Fruit fly (Drosophila melanogaster) whole organism, embryonic: ENCODE measurements around the gene CG8149.

Source experiments
- B-H2 ChIP-seq: fragments of 200-800 bp; sonication (Bioruptor generic); optimal IDR thresholded peaks from 2 replicates; lab custom pipeline; 2018; ENCODE audit warnings: missing biosample characterization, mild to moderate bottlenecking, missing genetic modification characterization
- CG12659 ChIP-seq: fragments of 200-800 bp; sonication (Bioruptor generic); optimal IDR thresholded peaks from 3 replicates; lab custom pipeline; 2017; ENCODE audit warnings: mild to moderate bottlenecking, missing biosample characterization, missing genetic modification reagents, missing genetic modification characterization
- CG13894 ChIP-seq: fragments of 200-800 bp; sonication (Bioruptor generic); optimal IDR thresholded peaks from 3 replicates; lab custom pipeline; 2018; ENCODE audit warnings: missing biosample characterization, mild to moderate bottlenecking, missing genetic modification characterization, moderate library complexity
- CG15479 ChIP-seq: fragments of 200-800 bp; sonication (Bioruptor generic); optimal IDR thresholded peaks from 3 replicates; lab custom pipeline; 2019; ENCODE audit warnings: missing biosample characterization, mild to moderate bottlenecking, missing genetic modification characterization, moderate library complexity
- CG17612 ChIP-seq: fragments of 200-800 bp; sonication (Bioruptor generic); IDR thresholded peaks from 2 replicates; pipeline ENCODE4 v1.3.6; 2022; ENCODE audit warnings: missing biosample characterization, missing genetic modification characterization
- CG1792 ChIP-seq: fragments of 200-800 bp; sonication (Bioruptor generic); optimal IDR thresholded peaks from 2 replicates; lab custom pipeline; 2016; ENCODE audit warnings: missing biosample characterization, missing genetic modification characterization
- CG4360 ChIP-seq: fragments of 200-800 bp; sonication (Bioruptor generic); IDR thresholded peaks from 2 replicates; pipeline ENCODE4 v1.3.6; 2022; ENCODE audit warnings: missing biosample characterization, missing genetic modification characterization
- CG6813 ChIP-seq: fragments of 200-800 bp; sonication (Bioruptor generic); optimal IDR thresholded peaks from 2 replicates; lab custom pipeline; 2017; ENCODE audit warnings: missing biosample characterization, missing genetic modification characterization, mild to moderate bottlenecking, moderate library complexity, missing genetic modification reagents
- CG7372 ChIP-seq: fragments of 200-800 bp; sonication (Bioruptor generic); IDR thresholded peaks from 2 replicates; pipeline ENCODE4 v1.3.6; 2022; ENCODE audit warnings: missing biosample characterization, missing genetic modification characterization
- CG7987 ChIP-seq: fragments of 200-800 bp; sonication (Bioruptor generic); optimal IDR thresholded peaks from 2 replicates; lab custom pipeline; 2018; ENCODE audit warnings: missing biosample characterization, mild to moderate bottlenecking, missing genetic modification characterization, moderate library complexity
- CG8290 ChIP-seq, 3 experiments: fragments of 200-800 bp; sonication (Bioruptor generic); optimal IDR thresholded peaks; 2 replicates each; lab custom pipeline; 2016 to 2019; ENCODE audit warnings: missing biosample characterization in 3 of 3, missing genetic modification characterization in 3 of 3, mild to moderate bottlenecking in 2 of 3, moderate library complexity in 1 of 3
- CG8478 ChIP-seq: fragments of >200 bp; optimal IDR thresholded peaks from 2 replicates; lab custom pipeline; 2018
- D19B ChIP-seq: fragments of 200-800 bp; sonication (Bioruptor generic); optimal IDR thresholded peaks from 2 replicates; lab custom pipeline; 2017; ENCODE audit warnings: missing biosample characterization, mild to moderate bottlenecking, missing genetic modification characterization
- Deaf1 ChIP-seq: fragments of 200-800 bp; optimal IDR thresholded peaks from 3 replicates; lab custom pipeline; 2019; ENCODE audit warnings: missing biosample characterization, mild to moderate bottlenecking, missing genetic modification characterization, moderate library complexity
- Dfd ChIP-seq, 2 experiments: fragments of >200 bp; optimal IDR thresholded peaks; 2 replicates each; lab custom pipeline; 2017; ENCODE audit warnings: missing biosample characterization in 2 of 2, missing genetic modification characterization in 2 of 2
- Dip3 ChIP-seq: fragments of 200-800 bp; sonication (Bioruptor generic); optimal IDR thresholded peaks from 3 replicates; lab custom pipeline; 2016; ENCODE audit warnings: missing biosample characterization, missing genetic modification characterization
- GATAe ChIP-seq: fragments of 200-800 bp; sonication (Bioruptor generic); conservative IDR thresholded peaks from 2 replicates; pipeline ENCODE4 v1.3.6; 2022; ENCODE audit warnings: missing biosample characterization, missing genetic modification characterization
- Hey ChIP-seq: fragments of 200-800 bp; sonication (Bioruptor generic); optimal IDR thresholded peaks from 3 replicates; lab custom pipeline; 2018; ENCODE audit warnings: missing biosample characterization, mild to moderate bottlenecking, missing genetic modification characterization
- HmgZ ChIP-seq: fragments of 200-800 bp; sonication (Bioruptor generic); optimal IDR thresholded peaks from 2 replicates; lab custom pipeline; 2018; ENCODE audit warnings: missing biosample characterization, mild to moderate bottlenecking, missing genetic modification characterization
- Hr3 ChIP-seq: fragments of 200-800 bp; sonication (Bioruptor generic); optimal IDR thresholded peaks from 3 replicates; lab custom pipeline; 2016; ENCODE audit warnings: missing biosample characterization, missing genetic modification characterization
- Med ChIP-seq: fragments of 200-800 bp; sonication (Bioruptor generic); peaks from one replicate; lab custom pipeline; 2016; ENCODE audit warnings: missing biosample characterization, missing genetic modification characterization, mild to moderate bottlenecking, inconsistent platforms, moderate library complexity
- NK7.1 ChIP-seq: fragments of 200-800 bp; sonication (Bioruptor generic); optimal IDR thresholded peaks from 3 replicates; lab custom pipeline; 2016; ENCODE audit warnings: missing biosample characterization, missing genetic modification characterization
- ac ChIP-seq: fragments of 200-800 bp; sonication (Bioruptor generic); optimal IDR thresholded peaks from 3 replicates; lab custom pipeline; 2017; ENCODE audit warnings: missing biosample characterization, mild to moderate bottlenecking, missing genetic modification characterization
- ase ChIP-seq: fragments of 200-800 bp; sonication (Bioruptor generic); IDR thresholded peaks from 3 replicates; pipeline ENCODE4 v1.3.6; 2022; ENCODE audit warnings: missing biosample characterization, missing genetic modification characterization
- cg ChIP-seq: fragments of 200-800 bp; sonication (Bioruptor generic); optimal IDR thresholded peaks from 3 replicates; lab custom pipeline; 2019; ENCODE audit warnings: missing biosample characterization, mild to moderate bottlenecking, missing genetic modification characterization, moderate library complexity
- chm ChIP-seq: fragments of 200-800 bp; sonication (Bioruptor generic); IDR thresholded peaks from 2 replicates; pipeline ENCODE4 v1.3.6; 2022; ENCODE audit warnings: missing biosample characterization, missing genetic modification characterization
- chn ChIP-seq: fragments of 200-800 bp; sonication (Bioruptor generic); optimal IDR thresholded peaks from 2 replicates; lab custom pipeline; 2016; ENCODE audit warnings: missing biosample characterization, missing genetic modification characterization
- croc ChIP-seq: fragments of 200-800 bp; sonication (Bioruptor generic); conservative IDR thresholded peaks from 3 replicates; pipeline ENCODE4 v1.3.6; 2022; ENCODE audit warnings: missing biosample characterization, missing genetic modification characterization
- ftz-f1 ChIP-seq: fragments of 200-800 bp; sonication (Bioruptor generic); optimal IDR thresholded peaks from 2 replicates; lab custom pipeline; 2016; ENCODE audit warnings: missing biosample characterization, missing genetic modification characterization
- gcm ChIP-seq: fragments of 200-800 bp; sonication (Bioruptor generic); optimal IDR thresholded peaks from 2 replicates; lab custom pipeline; 2019; ENCODE audit warnings: missing biosample characterization, mild to moderate bottlenecking, missing genetic modification characterization, moderate library complexity
- grn ChIP-seq: fragments of 200-800 bp; sonication (Bioruptor generic); optimal IDR thresholded peaks from 3 replicates; lab custom pipeline; 2017; ENCODE audit warnings: missing biosample characterization, missing genetic modification characterization
- gsb-n ChIP-seq: fragments of 200-800 bp; sonication (Bioruptor generic); optimal IDR thresholded peaks from 3 replicates; lab custom pipeline; 2018; ENCODE audit warnings: missing biosample characterization, mild to moderate bottlenecking, missing genetic modification characterization
- mirr ChIP-seq: fragments of 200-800 bp; sonication (Bioruptor generic); optimal IDR thresholded peaks from 3 replicates; lab custom pipeline; 2018; ENCODE audit warnings: missing biosample characterization, mild to moderate bottlenecking, missing genetic modification characterization
- prd ChIP-seq, 3 experiments: fragments of >200 bp in 2 of 3; fragments of 200-800 bp in 1 of 3; sonication (Bioruptor generic) in 1 of 3; optimal IDR thresholded peaks in 2 of 3; IDR thresholded peaks in 1 of 3; 2 replicates in 2 of 3; 3 replicates in 1 of 3; pipeline versions ENCODE4 v1.3.6 to Lab custom; 2017 to 2022; ENCODE audit warnings: missing biosample characterization in 1 of 3, missing genetic modification characterization in 1 of 3
- ranshi ChIP-seq: fragments of 200-800 bp; sonication (Bioruptor generic); IDR thresholded peaks from 2 replicates; pipeline ENCODE4 v1.3.6; 2022; ENCODE audit warnings: missing biosample characterization, missing genetic modification characterization
- schlank ChIP-seq: fragments of 200-800 bp; sonication (Bioruptor generic); optimal IDR thresholded peaks from 2 replicates; lab custom pipeline; 2018; ENCODE audit warnings: missing biosample characterization, mild to moderate bottlenecking, missing genetic modification characterization
- slbo ChIP-seq: fragments of 200-800 bp; sonication (Bioruptor generic); IDR thresholded peaks from 2 replicates; pipeline ENCODE4 v1.3.6; 2022; ENCODE audit warnings: missing biosample characterization, missing genetic modification characterization
- sug ChIP-seq: fragments of 200-800 bp; optimal IDR thresholded peaks from 2 replicates; lab custom pipeline; 2019; ENCODE audit warnings: missing biosample characterization, mild to moderate bottlenecking, missing genetic modification characterization, moderate library complexity
- twi ChIP-seq: fragments of 200-800 bp; optimal IDR thresholded peaks from 2 replicates; lab custom pipeline; 2019; ENCODE audit warnings: missing biosample characterization, mild to moderate bottlenecking, missing genetic modification characterization, moderate library complexity
- vvl ChIP-seq: fragments of 200-800 bp; sonication (Bioruptor generic); IDR thresholded peaks from 2 replicates; pipeline ENCODE4 v1.3.6; 2022; ENCODE audit warnings: missing biosample characterization, missing genetic modification characterization
- wek ChIP-seq: fragments of 200-800 bp; sonication (Bioruptor generic); optimal IDR thresholded peaks from 3 replicates; lab custom pipeline; 2018; ENCODE audit warnings: missing biosample characterization, mild to moderate bottlenecking, missing genetic modification characterization, moderate library complexity
- zf30C ChIP-seq: fragments of 200-800 bp; sonication (Bioruptor generic); optimal IDR thresholded peaks from 3 replicates; lab custom pipeline; 2018; ENCODE audit warnings: missing biosample characterization, mild to moderate bottlenecking, missing genetic modification characterization
- zfh1 ChIP-seq: fragments of 200-800 bp; sonication (Bioruptor generic); IDR thresholded peaks from 3 replicates; pipeline ENCODE4 v1.3.6; 2022; ENCODE audit warnings: missing biosample characterization, missing genetic modification characterization

CG8149 gene

dm6 chr3R:9543495-9544180 lies 39.2 kb downstream of the CG8149 start (continued):
- TF ChIP-seq ac (GFP tag; lab: Kevin White, UChicago) = no peak
- TF ChIP-seq Hr3 (GFP tag; lab: Kevin White, UChicago) = no peak
- no peak for TF ChIP-seq CG13894 (tag; lab: Kevin White, UChicago)

- 0 out of 3 replicates have a peak, but pooled peaks have one; percentile 41 for TF ChIP-seq ase (GFP tag; lab: Robert Waterston, UW)
- TF ChIP-seq ranshi = 0 out of 2 replicates have a peak, but pooled peaks have one; percentile 15
- no peak for TF ChIP-seq gsb-n (tag; lab: Kevin White, UChicago)
- TF ChIP-seq chm (GFP tag; lab: Robert Waterston, UW) = 0 out of 2 replicates have a peak, but pooled peaks have one; percentile 15
- peak in 1 of 2 experiments; percentile 62 for TF ChIP-seq Dfd (GFP tag; optimal IDR thresholded peaks at IDR 0.05; lab: Kevin White, UChicago)
- peak; percentile 64 for TF ChIP-seq gcm (GFP tag; lab: Kevin White, UChicago)
- no peak for TF ChIP-seq croc (GFP tag; lab: Robert Waterston, UW)
- 0 out of 2 replicates have a peak, but pooled peaks have one; percentile 17 for TF ChIP-seq CG7372 (GFP tag; lab: Robert Waterston, UW)
- TF ChIP-seq prd (optimal IDR thresholded peaks at IDR 0.05; lab: Kevin White, UChicago) = no peak
- peak; percentile 39; the same call in 1 of the 3 replicates for TF ChIP-seq prd (GFP tag; IDR thresholded peaks at IDR 0.05; lab: Robert Waterston, UW)
- 0 out of 2 replicates have a peak, but pooled peaks have one; percentile 33 for TF ChIP-seq CG17612 (GFP tag; lab: Robert Waterston, UW)
- peak; percentile 55 for TF ChIP-seq CG8478 (lab: Kevin White, UChicago)
- TF ChIP-seq CG4360 = peak; percentile 94
- TF ChIP-seq schlank = no peak
- TF ChIP-seq Med = peak; percentile 70
- no peak for TF ChIP-seq Deaf1 (tag; lab: Kevin White, UChicago)
- no peak for TF ChIP-seq slbo (GFP tag; lab: Robert Waterston, UW)
- no peak for TF ChIP-seq B-H2 (GFP tag; lab: Kevin White, UChicago)
- 0 out of 3 replicates have a peak, but pooled peaks have one; percentile 13 for TF ChIP-seq zfh1
These were observed 42.4 kb downstream of the CG8149 start for dm6 chr3R:9546808-9547381.

dm6 chr3R:9548769-9549168 lies 44.3 kb downstream of the CG8149 start:
- no peak for TF ChIP-seq Hr3 (GFP tag; lab: Kevin White, UChicago)
- peak; percentile 40 for TF ChIP-seq cg (GFP tag; lab: Kevin White, UChicago)
- TF ChIP-seq Dip3 (GFP tag; lab: Kevin White, UChicago) = no peak
- TF ChIP-seq CG7987 (GFP tag; lab: Kevin White, UChicago) = no peak
- TF ChIP-seq CG6813 (GFP tag; lab: Kevin White, UChicago) = peak; percentile 10
- TF ChIP-seq sug (tag; lab: Kevin White, UChicago) = peak; percentile 41
- no peak for TF ChIP-seq CG8290 (GFP tag; optimal IDR thresholded peaks at IDR 0.05; lab: Kevin White, UChicago)
- peak in 1 of 2 experiments; percentile 10 for TF ChIP-seq CG8290 (tag; optimal IDR thresholded peaks at IDR 0.05; lab: Kevin White, UChicago)
- no peak for TF ChIP-seq CG12659 (GFP tag; lab: Kevin White, UChicago)
- TF ChIP-seq grn (GFP tag; lab: Kevin White, UChicago) = peak; percentile 93
- TF ChIP-seq ftz-f1 (GFP tag; lab: Kevin White, UChicago) = peak; percentile 58
- TF ChIP-seq NK7.1 (GFP tag; lab: Kevin White, UChicago) = no peak
- TF ChIP-seq Med = peak; percentile 26
- TF ChIP-seq HmgZ = peak; percentile 32
- TF ChIP-seq GATAe (GFP tag; lab: Robert Waterston, UW) = peak; percentile 80
- no peak for TF ChIP-seq chn
- TF ChIP-seq Hey (tag; lab: Kevin White, UChicago) = peak; percentile 81
- peak; percentile 18 for TF ChIP-seq CG15479 (GFP tag; lab: Kevin White, UChicago)
- TF ChIP-seq zf30C (GFP tag; lab: Kevin White, UChicago) = peak; percentile 32
- TF ChIP-seq wek (GFP tag; lab: Kevin White, UChicago) = peak; percentile 15
- TF ChIP-seq mirr = peak; percentile 12
- TF ChIP-seq D19B (GFP tag; lab: Kevin White, UChicago) = no peak
- 0 out of 2 replicates have a peak, but pooled peaks have one; percentile 14 for TF ChIP-seq vvl (GFP tag; lab: Robert Waterston, UW)
- TF ChIP-seq twi (tag; lab: Kevin White, UChicago) = peak; percentile 70
- TF ChIP-seq CG1792 (GFP tag; lab: Kevin White, UChicago) = no peak
